Fruit fly (Drosophila melanogaster) whole organism, embryonic: ENCODE measurements around the gene Jhbp13.

Experiments
- CG10654 ChIP-seq: fragments of 200-800 bp; sonication (Bioruptor generic); optimal IDR thresholded peaks from 2 replicates; lab custom pipeline; 2016; ENCODE audit warnings: missing biosample characterization, missing genetic modification characterization
- CG11723 ChIP-seq: fragments of 200-800 bp; sonication (Bioruptor generic); optimal IDR thresholded peaks from 2 replicates; lab custom pipeline; 2017; ENCODE audit warnings: missing biosample characterization, mild to moderate bottlenecking, missing genetic modification characterization
- CG12104 ChIP-seq: fragments of 200-800 bp; sonication (Bioruptor generic); optimal IDR thresholded peaks from 3 replicates; lab custom pipeline; 2016; ENCODE audit warnings: missing biosample characterization, missing genetic modification characterization
- CG12236 ChIP-seq: fragments of 200-800 bp; sonication (Bioruptor generic); optimal IDR thresholded peaks from 2 replicates; lab custom pipeline; 2016; ENCODE audit warnings: missing biosample characterization, missing genetic modification characterization
- CG12299 ChIP-seq: fragments of 200-800 bp; sonication (Bioruptor generic); optimal IDR thresholded peaks from 2 replicates; lab custom pipeline; 2018; ENCODE audit warnings: missing biosample characterization, mild to moderate bottlenecking, missing genetic modification characterization
- CG13424 ChIP-seq: fragments of 200-800 bp; sonication (Bioruptor generic); optimal IDR thresholded peaks from 2 replicates; lab custom pipeline; 2019; ENCODE audit warnings: missing biosample characterization, mild to moderate bottlenecking, missing genetic modification characterization, moderate library complexity
- CG13775 ChIP-seq: fragments of 200-800 bp; sonication (Bioruptor generic); optimal IDR thresholded peaks from 3 replicates; lab custom pipeline; 2017; ENCODE audit warnings: missing biosample characterization, mild to moderate bottlenecking, missing genetic modification characterization
- CG15696 ChIP-seq: fragments of 200-800 bp; sonication (Bioruptor generic); optimal IDR thresholded peaks from 2 replicates; lab custom pipeline; 2019; ENCODE audit warnings: missing biosample characterization, mild to moderate bottlenecking, missing genetic modification characterization, moderate library complexity
- CG18011 ChIP-seq: fragments of 200-800 bp; sonication (Bioruptor generic); optimal IDR thresholded peaks from 2 replicates; lab custom pipeline; 2017; ENCODE audit warnings: missing biosample characterization, missing genetic modification characterization, mild to moderate bottlenecking, moderate library complexity, missing genotype
- CG1832 ChIP-seq: fragments of 200-800 bp; sonication (Bioruptor generic); optimal IDR thresholded peaks from 2 replicates; lab custom pipeline; 2017; ENCODE audit warnings: missing biosample characterization, mild to moderate bottlenecking, missing genetic modification characterization, inconsistent platforms
- CG18476 ChIP-seq: fragments of 200-800 bp; sonication (Bioruptor generic); optimal IDR thresholded peaks from 2 replicates; lab custom pipeline; 2016; ENCODE audit warnings: missing biosample characterization, mild to moderate bottlenecking, missing genetic modification characterization
- CG2202 ChIP-seq: fragments of 200-800 bp; sonication (Bioruptor generic); optimal IDR thresholded peaks from 2 replicates; lab custom pipeline; 2018; ENCODE audit warnings: missing biosample characterization, mild to moderate bottlenecking, missing genetic modification characterization
- CG32532 ChIP-seq: fragments of 200-800 bp; sonication (Bioruptor generic); IDR thresholded peaks from 2 replicates; pipeline ENCODE4 v1.3.6; 2022; ENCODE audit warnings: missing biosample characterization, missing genetic modification characterization
- CG32772 ChIP-seq: fragments of 200-800 bp; sonication (Bioruptor generic); IDR thresholded peaks from 2 replicates; pipeline ENCODE4 v1.3.6; 2022; ENCODE audit warnings: missing biosample characterization, missing genetic modification characterization
- CG34224 ChIP-seq: fragments of 200-800 bp; sonication (Bioruptor generic); IDR thresholded peaks from 3 replicates; pipeline ENCODE4 v1.3.6; 2022; ENCODE audit warnings: missing biosample characterization, missing genetic modification characterization; ENCODE audit not compliant: partially characterized antibody
- CG3726 ChIP-seq: fragments of 200-800 bp; sonication (Bioruptor generic); IDR thresholded peaks from 3 replicates; pipeline ENCODE4, ENCODE4 v1.3.6; 2022; ENCODE audit warnings: missing biosample characterization, missing genetic modification characterization
- CG4424 ChIP-seq: fragments of 200-800 bp; sonication (Bioruptor generic); optimal IDR thresholded peaks from 3 replicates; lab custom pipeline; 2016; ENCODE audit warnings: missing biosample characterization, missing genetic modification characterization
- CG4730 ChIP-seq: fragments of 200-800 bp; sonication (Bioruptor generic); IDR thresholded peaks from 2 replicates; pipeline ENCODE4 v1.3.6; 2022; ENCODE audit warnings: missing biosample characterization, missing genetic modification characterization
- CG7745 ChIP-seq: fragments of 200-800 bp; sonication (Bioruptor generic); optimal IDR thresholded peaks from 2 replicates; lab custom pipeline; 2018; ENCODE audit warnings: missing biosample characterization, mild to moderate bottlenecking, missing genetic modification characterization, moderate library complexity
- CG8359 ChIP-seq: fragments of 200-800 bp; sonication (Bioruptor generic); optimal IDR thresholded peaks from 2 replicates; lab custom pipeline; 2017; ENCODE audit warnings: missing biosample characterization, mild to moderate bottlenecking, missing genetic modification characterization, borderline replicate concordance
- CG9932 ChIP-seq: fragments of 200-800 bp; sonication (Bioruptor generic); IDR thresholded peaks from 2 replicates; pipeline ENCODE4 v1.3.6; 2022; ENCODE audit warnings: missing biosample characterization, missing genetic modification characterization
- Camta ChIP-seq: fragments of 200-800 bp; sonication (Bioruptor generic); optimal IDR thresholded peaks from 2 replicates; lab custom pipeline; 2016; ENCODE audit warnings: missing biosample characterization, missing genetic modification characterization
- Fer3 ChIP-seq: fragments of 200-800 bp; sonication (Bioruptor generic); optimal IDR thresholded peaks from 2 replicates; lab custom pipeline; 2018; ENCODE audit warnings: missing biosample characterization, mild to moderate bottlenecking, missing genetic modification characterization, moderate library complexity
- GATAe ChIP-seq: fragments of 200-800 bp; sonication (Bioruptor generic); conservative IDR thresholded peaks from 2 replicates; pipeline ENCODE4 v1.3.6; 2022; ENCODE audit warnings: missing biosample characterization, missing genetic modification characterization
- Gsc ChIP-seq: fragments of 200-800 bp; sonication (Bioruptor generic); IDR thresholded peaks from 2 replicates; pipeline ENCODE4 v1.3.6; 2022; ENCODE audit warnings: missing biosample characterization, missing genetic modification characterization
- Hey ChIP-seq: fragments of 200-800 bp; sonication (Bioruptor generic); optimal IDR thresholded peaks from 3 replicates; lab custom pipeline; 2018; ENCODE audit warnings: missing biosample characterization, mild to moderate bottlenecking, missing genetic modification characterization
- Hr78 ChIP-seq, 2 experiments: fragments of 200-800 bp in 1 of 2; fragments of >200 bp in 1 of 2; sonication (Bioruptor generic) in 1 of 2; optimal IDR thresholded peaks; 2 replicates each; lab custom pipeline; 2017 to 2019; ENCODE audit warnings: missing biosample characterization in 2 of 2, missing genetic modification characterization in 2 of 2, mild to moderate bottlenecking in 1 of 2, moderate library complexity in 1 of 2
- Lhr ChIP-seq: fragments of 200-800 bp; sonication (Bioruptor generic); optimal IDR thresholded peaks from 3 replicates; lab custom pipeline; 2017; ENCODE audit warnings: mild to moderate bottlenecking, missing biosample characterization, missing genetic modification reagents, missing genetic modification characterization
- Mad ChIP-seq: fragments of 200-800 bp; sonication (Bioruptor generic); optimal IDR thresholded peaks from 2 replicates; lab custom pipeline; 2016; ENCODE audit warnings: missing biosample characterization, missing genetic modification characterization
- Neu2 ChIP-seq: fragments of 200-800 bp; sonication (Bioruptor generic); optimal IDR thresholded peaks from 3 replicates; lab custom pipeline; 2016; ENCODE audit warnings: missing biosample characterization, missing genetic modification characterization, borderline replicate concordance
- Opbp ChIP-seq: fragments of 200-800 bp; sonication (Bioruptor generic); IDR thresholded peaks from 3 replicates; pipeline ENCODE4 v1.3.6; 2022; ENCODE audit warnings: missing biosample characterization, missing genetic modification characterization; ENCODE audit not compliant: partially characterized antibody
- Taf1 ChIP-seq: fragments of 200-800 bp; sonication (Bioruptor generic); IDR thresholded peaks from 2 replicates; pipeline ENCODE4 v1.3.6; 2022; ENCODE audit warnings: missing biosample characterization, missing genetic modification characterization
- Xrp1 ChIP-seq: fragments of 200-800 bp; sonication (Bioruptor generic); IDR thresholded peaks from 2 replicates; pipeline ENCODE4 v1.3.6; 2022; ENCODE audit warnings: missing biosample characterization, missing genetic modification characterization
- ara ChIP-seq: fragments of 200-800 bp; sonication (Bioruptor generic); IDR thresholded peaks from 2 replicates; pipeline ENCODE4 v1.3.6; 2022; ENCODE audit warnings: missing biosample characterization, missing genetic modification characterization
- ci ChIP-seq: fragments of 200-800 bp; sonication (Bioruptor generic); IDR thresholded peaks from 3 replicates; pipeline ENCODE4 v1.3.6; 2022; ENCODE audit warnings: missing biosample characterization, missing genetic modification characterization
- disco-r ChIP-seq: fragments of 200-800 bp; sonication (Bioruptor generic); optimal IDR thresholded peaks from 2 replicates; lab custom pipeline; 2016; ENCODE audit warnings: missing biosample characterization, missing genetic modification characterization
- emc ChIP-seq: fragments of 200-800 bp; sonication (Bioruptor generic); optimal IDR thresholded peaks from 2 replicates; lab custom pipeline; 2016; ENCODE audit warnings: missing biosample characterization, missing genetic modification characterization
- fu2 ChIP-seq: fragments of 200-800 bp; sonication (Bioruptor generic); optimal IDR thresholded peaks from 2 replicates; lab custom pipeline; 2016; ENCODE audit warnings: missing biosample characterization, missing genetic modification characterization
- gfzf ChIP-seq: fragments of 200-800 bp; sonication (Bioruptor generic); optimal IDR thresholded peaks from 2 replicates; lab custom pipeline; 2016; ENCODE audit warnings: missing biosample characterization, mild to moderate bottlenecking, missing genetic modification characterization, moderate library complexity
- grau ChIP-seq: fragments of 200-800 bp; optimal IDR thresholded peaks from 3 replicates; lab custom pipeline; 2019; ENCODE audit warnings: missing biosample characterization, mild to moderate bottlenecking, missing genetic modification characterization, moderate library complexity
- gro ChIP-seq: fragments of 200-800 bp; sonication (Bioruptor generic); optimal IDR thresholded peaks from 2 replicates; lab custom pipeline; 2016; ENCODE audit warnings: missing biosample characterization, missing genetic modification characterization
- hth ChIP-seq: fragments of >200 bp; optimal IDR thresholded peaks from 2 replicates; lab custom pipeline; 2017; ENCODE audit warnings: inconsistent platforms
- ind ChIP-seq: fragments of 200-800 bp; sonication (Bioruptor generic); optimal IDR thresholded peaks from 3 replicates; lab custom pipeline; 2016; ENCODE audit warnings: missing biosample characterization, missing genetic modification characterization
- insv ChIP-seq, 2 experiments: fragments of 200-800 bp; sonication (Bioruptor generic); optimal IDR thresholded peaks; 3 replicates each; lab custom pipeline; 2016 to 2018; ENCODE audit warnings: missing biosample characterization in 2 of 2, missing genetic modification characterization in 2 of 2
- sc ChIP-seq, 3 experiments: fragments of >200 bp in 2 of 3; fragments of 200-800 bp in 1 of 3; sonication (Bioruptor generic) in 1 of 3; optimal IDR thresholded peaks; 2 replicates in 2 of 3; 3 replicates in 1 of 3; lab custom pipeline; 2017; ENCODE audit warnings: mild to moderate bottlenecking in 1 of 3, missing biosample characterization in 1 of 3, missing genetic modification characterization in 1 of 3, missing genetic modification reagents in 1 of 3
- scrt ChIP-seq: fragments of 200-800 bp; sonication (Bioruptor generic); optimal IDR thresholded peaks from 2 replicates; lab custom pipeline; 2018; ENCODE audit warnings: missing biosample characterization, mild to moderate bottlenecking, missing genetic modification characterization, moderate library complexity
- sima ChIP-seq: fragments of 200-800 bp; sonication (Bioruptor generic); optimal IDR thresholded peaks from 2 replicates; lab custom pipeline; 2016; ENCODE audit warnings: missing biosample characterization, missing genetic modification characterization
- stc ChIP-seq: fragments of 200-800 bp; sonication (Bioruptor generic); IDR thresholded peaks from 2 replicates; pipeline ENCODE4 v1.3.6; 2022; ENCODE audit warnings: missing biosample characterization, missing genetic modification characterization
- wdn ChIP-seq: fragments of 200-800 bp; sonication (Bioruptor generic); IDR thresholded peaks from 2 replicates; pipeline ENCODE4 v1.3.6; 2022; ENCODE audit warnings: missing biosample characterization, missing genetic modification characterization

Jhbp13 gene

DNA sequence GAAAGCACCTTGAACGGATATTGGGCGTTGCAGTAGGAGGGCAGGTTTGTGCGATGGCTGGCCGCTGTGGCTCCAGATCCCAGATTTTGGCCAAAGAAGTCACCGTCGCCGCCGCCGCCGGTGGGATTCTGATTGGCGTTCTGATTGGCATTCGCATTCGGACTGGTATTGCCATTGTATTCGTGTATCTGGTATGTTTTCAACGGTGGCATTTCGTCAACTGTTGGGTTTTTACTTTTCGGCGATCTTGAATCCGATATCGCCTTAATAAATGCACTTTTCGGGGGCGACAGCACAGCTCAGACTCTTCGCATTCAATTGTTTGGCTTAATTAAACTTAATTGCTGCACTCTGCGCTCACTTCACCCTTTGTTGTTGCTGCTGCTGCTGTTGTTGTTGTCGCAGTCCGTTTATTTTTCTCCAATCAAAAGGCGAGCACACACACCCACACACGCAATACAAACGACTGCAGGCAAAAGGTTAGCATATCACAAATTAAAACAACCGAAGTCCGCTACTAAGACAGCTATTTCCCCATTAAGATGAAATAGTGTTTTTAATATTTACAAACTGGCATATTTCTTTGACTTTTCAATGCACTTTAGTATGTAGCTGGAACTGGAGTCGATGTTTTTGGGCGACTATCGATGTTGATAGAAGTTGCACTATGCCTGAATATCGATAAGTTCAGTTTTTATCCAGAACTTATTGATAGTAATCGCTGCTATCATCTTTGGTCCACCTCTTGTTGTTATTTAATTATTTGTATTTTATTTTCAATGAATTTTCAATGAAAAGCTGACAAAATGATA lies 20.3 kb upstream of the Jhbp13 start, which contains the start of the genes CG9426 and mRF1 (continued):
- TF ChIP-seq Mad (GFP tag; lab: Kevin White, UChicago) = no peak
- TF ChIP-seq CG32532 = no peak
- TF ChIP-seq stc (GFP tag; lab: Robert Waterston, UW) = no peak
- no peak for TF ChIP-seq CG10654 (GFP tag; lab: Kevin White, UChicago)
- TF ChIP-seq Hr78 (GFP tag; optimal IDR thresholded peaks at IDR 0.05; lab: Kevin White, UChicago) = no peak
- TF ChIP-seq Fer3 (tag; lab: Kevin White, UChicago) = no peak
- TF ChIP-seq CG18011 (GFP tag; lab: Kevin White, UChicago) = peak; percentile 13
- TF ChIP-seq Taf1 = no peak
- no peak for TF ChIP-seq disco-r (GFP tag; lab: Kevin White, UChicago)
- TF ChIP-seq CG2202 = no peak
- TF ChIP-seq grau (tag; lab: Kevin White, UChicago) = peak; percentile 31
- TF ChIP-seq insv (GFP tag; optimal IDR thresholded peaks at IDR 0.05; lab: Kevin White, UChicago) = peak; percentile 84 to 96
- no peak for TF ChIP-seq CG13775 (GFP tag; lab: Kevin White, UChicago)
- TF ChIP-seq CG4424 (GFP tag; lab: Kevin White, UChicago) = no peak
- no peak for TF ChIP-seq CG32772 (GFP tag; lab: Robert Waterston, UW)
- TF ChIP-seq CG18476 (GFP tag; lab: Kevin White, UChicago) = no peak
- no peak for TF ChIP-seq CG15696 (tag; lab: Kevin White, UChicago)
- TF ChIP-seq emc (GFP tag; lab: Kevin White, UChicago) = no peak
- no peak for TF ChIP-seq Hey (tag; lab: Kevin White, UChicago)
- no peak for TF ChIP-seq CG12236 (GFP tag; lab: Kevin White, UChicago)
- TF ChIP-seq CG3726 (GFP tag; lab: Robert Waterston, UW) = no peak
- no peak for TF ChIP-seq Xrp1
- no peak for TF ChIP-seq CG7745 (tag; lab: Kevin White, UChicago)
- peak; percentile 35 for TF ChIP-seq gro (GFP tag; lab: Kevin White, UChicago)
- no peak for TF ChIP-seq ci
- TF ChIP-seq CG12104 (GFP tag; lab: Kevin White, UChicago) = no peak
- no peak for TF ChIP-seq sima
- TF ChIP-seq GATAe (GFP tag; lab: Robert Waterston, UW) = no peak
- TF ChIP-seq ara = no peak
- no peak for TF ChIP-seq CG12299 (tag; lab: Kevin White, UChicago)
- no peak for TF ChIP-seq wdn (GFP tag; lab: Robert Waterston, UW)
- peak; percentile 97 for TF ChIP-seq Opbp (GFP tag; lab: Robert Waterston, UW)
- TF ChIP-seq sc (optimal IDR thresholded peaks at IDR 0.05; lab: Kevin White, UChicago) = no peak
- TF ChIP-seq sc (GFP tag; optimal IDR thresholded peaks at IDR 0.05; lab: Kevin White, UChicago) = no peak
- no peak for TF ChIP-seq Camta (GFP tag; lab: Kevin White, UChicago)
- no peak for TF ChIP-seq hth (lab: Kevin White, UChicago)
- no peak for TF ChIP-seq Lhr (GFP tag; lab: Kevin White, UChicago)
- no peak for TF ChIP-seq CG11723
- no peak for TF ChIP-seq scrt (GFP tag; lab: Kevin White, UChicago)
- TF ChIP-seq fu2 = peak; percentile 14
- TF ChIP-seq CG1832 (GFP tag; lab: Kevin White, UChicago) = no peak
- no peak for TF ChIP-seq CG13424 (tag; lab: Kevin White, UChicago)
- peak; percentile 49 for TF ChIP-seq gfzf
- TF ChIP-seq CG9932 = peak; percentile 66; the same call in 1 of the 2 replicates
- TF ChIP-seq Neu2 (GFP tag; lab: Kevin White, UChicago) = peak; percentile 21
- TF ChIP-seq CG4730 (GFP tag; lab: Robert Waterston, UW) = no peak
- TF ChIP-seq ind (GFP tag; lab: Kevin White, UChicago) = no peak
- TF ChIP-seq CG8359 (GFP tag; lab: Kevin White, UChicago) = no peak
- TF ChIP-seq Gsc (GFP tag; lab: Robert Waterston, UW) = no peak
- TF ChIP-seq CG34224 = peak; percentile 98
